Worm (Caenorhabditis elegans): ENCODE data around the gene srx-3.

The srx-3 gene

ce11 chrV:9053235-9053634, 47.9 kb downstream of the srx-3 start:
- TF ChIP-seq unc-62 (GFP tag; optimal IDR thresholded peaks at IDR 0.05), result no peak

- no peak for TF ChIP-seq unc-62 (GFP tag; optimal IDR thresholded peaks at IDR 0.05)
These were observed 48.6 kb downstream of the srx-3 start, which contains the start of gene C25E10.8 for ce11 chrV:9053969-9054368. Gene C25E10.8 (minus strand): TSS chrV:9054069.

- no peak for TF ChIP-seq unc-62 (GFP tag; optimal IDR thresholded peaks at IDR 0.05)
These were observed 49.4 kb downstream of the srx-3 start, which contains the start of gene swm-1 for ce11 chrV:9054771-9055170. Gene swm-1 (minus strand): TSS chrV:9054871.

- no peak for TF ChIP-seq unc-62 (GFP tag; optimal IDR thresholded peaks at IDR 0.05)
These were observed 50.3 kb downstream of the srx-3 start for ce11 chrV:9055644-9056043.

ce11 chrV:9056253-9056652, 50.9 kb downstream of the srx-3 start, which contains the start of gene C25E10.10:
Gene C25E10.10 (minus strand): TSS chrV:9056353.
- no peak for TF ChIP-seq unc-62 (GFP tag; optimal IDR thresholded peaks at IDR 0.05)

Measured in whole organism, dauer.